Worm (Caenorhabditis elegans) whole organism, L4 larva: Measurements from ENCODE around the gene sdz-10.

ENCODE experiments used
- D1046.2 ChIP-seq: fragments of 200-800 bp; sonication (Bioruptor generic); IDR thresholded peaks from 2 replicates; pipeline ENCODE4 v1.3.6; 2022; ENCODE audit warnings: missing genetic modification characterization, missing compliant biosample characterization
- F26F4.8 ChIP-seq: fragments of 200-800 bp; sonication (Bioruptor generic); conservative IDR thresholded peaks from 2 replicates; pipeline ENCODE4 v1.3.6; 2022; ENCODE audit warnings: missing genetic modification characterization, missing compliant biosample characterization
- F44E2.7 ChIP-seq: fragments of 200-800 bp; sonication (Bioruptor generic); IDR thresholded peaks from 2 replicates; pipeline ENCODE4 v2.1.2; 2022; ENCODE audit warnings: missing genetic modification characterization, missing compliant biosample characterization
- F49E8.2 ChIP-seq: sonication (generic microtip); optimal IDR thresholded peaks from 2 replicates; lab custom pipeline; 2016; ENCODE audit warnings: missing compliant biosample characterization, mild to moderate bottlenecking, missing genetic modification characterization, borderline replicate concordance
- Y105C5A.15 ChIP-seq: fragments of 200-800 bp; sonication (Bioruptor generic); IDR thresholded peaks from 2 replicates; pipeline ENCODE4 v1.3.6; 2022; ENCODE audit warnings: missing genetic modification characterization, missing compliant biosample characterization
- Y48G9A.11 ChIP-seq: fragments of 200-800 bp; sonication (Bioruptor generic); IDR thresholded peaks from 2 replicates; pipeline ENCODE4 v1.3.6; 2022; ENCODE audit warnings: missing genetic modification reagents, missing genetic modification characterization, missing compliant biosample characterization
- ZK337.2 ChIP-seq: fragments of 200-800 bp; sonication (Bioruptor generic); IDR thresholded peaks from 2 replicates; pipeline ENCODE4 v1.3.6; 2022; ENCODE audit warnings: missing genetic modification reagents, missing genetic modification characterization, missing compliant biosample characterization
- aha-1 ChIP-seq: fragments of 150-350 bp; peaks from one replicate; lab custom pipeline; 2014; ENCODE audit warnings: missing biosample characterization, missing genetic modification characterization
- ama-1 ChIP-seq: fragments of 150-350 bp; optimal IDR thresholded peaks from 2 replicates; lab custom pipeline; 2014; ENCODE audit warnings: inconsistent platforms, mixed read lengths
- ceh-20 ChIP-seq: fragments of 200-800 bp; sonication (Bioruptor generic); IDR thresholded peaks from 2 replicates; pipeline ENCODE4 v1.3.6; 2022; ENCODE audit warnings: missing genetic modification reagents, missing genetic modification characterization, missing compliant biosample characterization
- ceh-44 ChIP-seq: fragments of 200-800 bp; sonication (Bioruptor generic); IDR thresholded peaks from 2 replicates; pipeline ENCODE4 v1.3.6; 2022; ENCODE audit warnings: missing genetic modification reagents, missing genetic modification characterization, missing compliant biosample characterization
- ceh-62 ChIP-seq: sonication (generic microtip); optimal IDR thresholded peaks from 2 replicates; lab custom pipeline; 2017; ENCODE audit warnings: missing biosample characterization, missing genetic modification characterization
- ctbp-1 ChIP-seq: fragments of 200-800 bp; sonication (Bioruptor generic); IDR thresholded peaks from 2 replicates; pipeline ENCODE4 v1.3.6; 2022; ENCODE audit warnings: missing genetic modification reagents, missing genetic modification characterization, missing compliant biosample characterization
- dmd-6 ChIP-seq: fragments of 200-800 bp; sonication (Bioruptor generic); IDR thresholded peaks from 2 replicates; pipeline ENCODE4 v1.3.6; 2022; ENCODE audit warnings: missing genetic modification reagents, missing genetic modification characterization, missing compliant biosample characterization
- dmd-9 ChIP-seq: fragments of 200-800 bp; sonication (Bioruptor generic); IDR thresholded peaks from 2 replicates; pipeline ENCODE4 v1.3.6; 2022; ENCODE audit warnings: missing genetic modification reagents, missing genetic modification characterization, missing compliant biosample characterization
- dpl-1 ChIP-seq: fragments of 150-350 bp; optimal IDR thresholded peaks from 2 replicates; lab custom pipeline; 2014; ENCODE audit warnings: missing biosample characterization, missing genetic modification reagents, missing genetic modification characterization
- dve-1 ChIP-seq: sonication (generic microtip); optimal IDR thresholded peaks from 2 replicates; lab custom pipeline; 2017; ENCODE audit warnings: antibody characterized with exemption, mild to moderate bottlenecking, missing genetic modification characterization, missing compliant biosample characterization; ENCODE audit not compliant: insufficient read depth
- egl-27 ChIP-seq: sonication (generic microtip); optimal IDR thresholded peaks from 3 replicates; lab custom pipeline; 2017; ENCODE audit warnings: missing biosample characterization, missing genetic modification reagents, missing genetic modification characterization
- fkh-10 ChIP-seq: fragments of 150-350 bp; optimal IDR thresholded peaks from 2 replicates; lab custom pipeline; 2014; ENCODE audit warnings: missing biosample characterization, missing genetic modification reagents, missing genetic modification characterization
- fos-1 ChIP-seq: fragments of 150-350 bp; optimal IDR thresholded peaks from 2 replicates; lab custom pipeline; 2014; ENCODE audit warnings: missing biosample characterization, missing genetic modification characterization
- hif-1 ChIP-seq, 2 experiments: sonication (generic microtip); optimal IDR thresholded peaks; 2 replicates each; lab custom pipeline; 2016 to 2017; ENCODE audit warnings: missing compliant biosample characterization in 2 of 2, missing genetic modification characterization in 2 of 2, missing genetic modification reagents in 2 of 2, missing genotype in 2 of 2, mild to moderate bottlenecking in 1 of 2
- hlh-11 ChIP-seq: fragments of 200-800 bp; sonication (Bioruptor generic); optimal IDR thresholded peaks from 2 replicates; lab custom pipeline; 2018; ENCODE audit warnings: mild to moderate bottlenecking, missing genetic modification characterization, missing compliant biosample characterization
- hmg-1.1 ChIP-seq: fragments of 200-800 bp; sonication (Bioruptor generic); IDR thresholded peaks from 2 replicates; pipeline ENCODE4 v1.3.6; 2022; ENCODE audit warnings: missing genetic modification reagents, missing genetic modification characterization, missing compliant biosample characterization
- lin-15B ChIP-seq: fragments of 150-350 bp; sonication (generic microtip); optimal IDR thresholded peaks from 3 replicates; lab custom pipeline; 2014; ENCODE audit warnings: missing biosample characterization, missing genetic modification characterization
- lin-38 ChIP-seq: fragments of 200-800 bp; sonication (Bioruptor generic); IDR thresholded peaks from 2 replicates; pipeline ENCODE4 v1.3.6; 2022; ENCODE audit warnings: missing genetic modification reagents, missing genetic modification characterization, missing compliant biosample characterization
- lsy-2 ChIP-seq, 2 experiments: fragments of 150-350 bp in 1 of 2; sonication (generic microtip) in 1 of 2; optimal IDR thresholded peaks; 2 replicates each; lab custom pipeline; 2014 to 2017; ENCODE audit warnings: missing biosample characterization in 2 of 2, missing genetic modification characterization in 2 of 2
- madf-5 ChIP-seq, 2 experiments: fragments of 200-800 bp; sonication (Bioruptor generic); IDR thresholded peaks; 2 replicates each; pipeline ENCODE4 v1.3.6; 2022; ENCODE audit warnings: missing compliant biosample characterization in 2 of 2, missing genetic modification characterization in 2 of 2
- mdl-1 ChIP-seq, 2 experiments: fragments of 150-350 bp in 1 of 2; sonication (generic microtip) in 1 of 2; optimal IDR thresholded peaks; 2 replicates each; lab custom pipeline; 2014 to 2017; ENCODE audit warnings: missing biosample characterization in 2 of 2, missing genetic modification characterization in 2 of 2
- mes-2 ChIP-seq: sonication (generic microtip); optimal IDR thresholded peaks from 2 replicates; lab custom pipeline; 2016; ENCODE audit warnings: missing genotype, mild to moderate bottlenecking, missing genetic modification characterization, missing compliant biosample characterization; ENCODE audit not compliant: poor library complexity, severe bottlenecking
- nhr-10 ChIP-seq: fragments of 150-350 bp; optimal IDR thresholded peaks from 2 replicates; lab custom pipeline; 2014; ENCODE audit warnings: missing biosample characterization, missing genetic modification characterization
- nhr-11 ChIP-seq: fragments of 150-350 bp; optimal IDR thresholded peaks from 2 replicates; lab custom pipeline; 2014; ENCODE audit warnings: missing biosample characterization, missing genetic modification characterization
- nhr-111 ChIP-seq: fragments of 200-800 bp; sonication (Bioruptor generic); optimal IDR thresholded peaks from 2 replicates; lab custom pipeline; 2018; ENCODE audit warnings: mild to moderate bottlenecking, missing genetic modification characterization, missing compliant biosample characterization
- nhr-28 ChIP-seq: fragments of 150-350 bp; optimal IDR thresholded peaks from 2 replicates; lab custom pipeline; 2014; ENCODE audit warnings: missing biosample characterization, missing genetic modification characterization
- nhr-6 ChIP-seq: fragments of 150-350 bp; optimal IDR thresholded peaks from 2 replicates; lab custom pipeline; 2014; ENCODE audit warnings: missing biosample characterization, missing genetic modification characterization
- pha-4 ChIP-seq, 2 experiments: fragments of 150-350 bp in 1 of 2; fragments of 200-800 bp in 1 of 2; sonication (Bioruptor generic) in 1 of 2; IDR thresholded peaks in 1 of 2; optimal IDR thresholded peaks in 1 of 2; 2 replicates each; pipeline versions ENCODE4 v1.3.6 to Lab custom; 2014 to 2022; ENCODE audit warnings: missing genetic modification characterization in 2 of 2, missing genetic modification reagents in 2 of 2, missing biosample characterization in 1 of 2, missing compliant biosample characterization in 1 of 2
- rbr-2 ChIP-seq: sonication (generic microtip); optimal IDR thresholded peaks from 2 replicates; lab custom pipeline; 2016; ENCODE audit warnings: missing genotype, missing genetic modification characterization, missing compliant biosample characterization
- snpc-4 ChIP-seq: fragments of 150-350 bp; optimal IDR thresholded peaks from 2 replicates; lab custom pipeline; 2014; ENCODE audit warnings: missing biosample characterization, missing genetic modification characterization
- spr-1 ChIP-seq: sonication (generic microtip); optimal IDR thresholded peaks from 2 replicates; lab custom pipeline; 2016; ENCODE audit warnings: mild to moderate bottlenecking, missing genetic modification characterization, missing compliant biosample characterization
- tra-1 ChIP-seq: fragments of 200-800 bp; sonication (Bioruptor generic); IDR thresholded peaks from 2 replicates; pipeline ENCODE4 v1.3.6; 2022; ENCODE audit warnings: missing genetic modification reagents, missing genetic modification characterization, missing compliant biosample characterization
- unc-130 ChIP-seq: sonication (generic microtip); optimal IDR thresholded peaks from 2 replicates; lab custom pipeline; 2016; ENCODE audit warnings: missing genetic modification reagents, missing genetic modification characterization, missing compliant biosample characterization
- unc-39 ChIP-seq: sonication (generic microtip); optimal IDR thresholded peaks from 2 replicates; lab custom pipeline; 2017; ENCODE audit warnings: missing biosample characterization, missing genetic modification characterization
- unc-62 ChIP-seq, 3 experiments: fragments of 150-350 bp in 1 of 3; sonication (generic microtip); optimal IDR thresholded peaks in 2 of 3; peaks in 1 of 3; 1 replicate in 1 of 3; 2 replicates in 2 of 3; lab custom pipeline; 2014 to 2017; ENCODE audit warnings: missing biosample characterization in 3 of 3, missing genetic modification characterization in 3 of 3, missing genetic modification reagents in 3 of 3, missing genotype in 1 of 3
- zip-11 ChIP-seq: fragments of 200-800 bp; sonication (Bioruptor generic); IDR thresholded peaks from 2 replicates; pipeline ENCODE4 v1.3.6; 2022; ENCODE audit warnings: missing genetic modification characterization, missing compliant biosample characterization

sdz-10 gene

DNA sequence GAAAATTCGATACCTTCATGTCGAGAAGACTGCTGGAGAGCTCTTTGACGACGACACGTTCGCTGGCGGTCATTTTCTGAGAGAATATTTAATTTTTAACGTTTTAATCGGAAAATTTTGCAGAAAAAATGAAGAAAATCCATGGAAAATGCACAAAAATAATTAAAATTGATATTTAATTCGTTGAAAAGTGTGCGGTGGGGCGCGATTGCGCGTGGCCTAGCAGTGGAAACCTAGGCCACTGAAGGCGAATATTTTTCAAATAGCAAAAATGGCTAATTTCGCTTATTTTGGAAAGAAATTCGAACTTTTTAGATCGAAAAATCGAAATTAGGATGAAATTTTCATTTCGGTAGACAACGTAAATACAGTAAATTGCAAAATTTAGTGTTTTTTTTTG lies 19.5 kb downstream of the sdz-10 start, which contains the start of gene F29A7.6:
F29A7.6 (minus strand) TSS at position 76 of the 400 bp plus-strand sequence.
- TF ChIP-seq unc-130 (peak; percentile 69), dmd-9 (0 out of 2 replicates have a peak, but pooled peaks have one; percentile 26), madf-5 (GFP tag; IDR thresholded peaks at IDR 0.05; lab: Robert Waterston, UW) (no peak), rbr-2 (tag; lab: Kevin White, UChicago) (peak; percentile 49), F26F4.8 (GFP tag; lab: Robert Waterston, UW) (no peak), nhr-6 (tag; lab: Kevin White, UChicago) (peak; percentile 3), Y48G9A.11 (GFP tag; lab: Robert Waterston, UW) (no peak), dve-1 (tag; lab: Kevin White, UChicago) (no peak), pha-4 (GFP tag; IDR thresholded peaks at IDR 0.05; lab: Robert Waterston, UW) (no peak), pha-4 (tag; optimal IDR thresholded peaks at IDR 0.05; lab: Kevin White, UChicago) (no peak), nhr-10 (tag; lab: Kevin White, UChicago) (no peak), zip-11 (GFP tag; lab: Robert Waterston, UW) (no peak), mes-2 (tag; lab: Kevin White, UChicago) (peak; percentile 97), nhr-111 (GFP tag; lab: Kevin White, UChicago) (no peak), lin-38 (GFP tag; lab: Robert Waterston, UW) (peak; percentile 98), ctbp-1 (GFP tag; lab: Robert Waterston, UW) (no peak), ceh-20 (GFP tag; lab: Robert Waterston, UW) (no peak), mdl-1 (tag; optimal IDR thresholded peaks at IDR 0.05; lab: Kevin White, UChicago) (no peak), F44E2.7 (GFP tag; lab: Robert Waterston, UW) (no peak), tra-1 (GFP tag; lab: Robert Waterston, UW) (0 out of 2 replicates have a peak, but pooled peaks have one; percentile 6), snpc-4 (tag; lab: Kevin White, UChicago) (no peak), ZK337.2 (GFP tag; lab: Robert Waterston, UW) (peak; percentile 67; the same call in 1 of the 2 replicates), nhr-28 (peak; percentile 12), D1046.2 (GFP tag; lab: Robert Waterston, UW) (no peak), fkh-10 (no peak), dpl-1 (GFP tag; lab: Kevin White, UChicago) (peak; percentile 56), fos-1 (tag; lab: Kevin White, UChicago) (no peak), lin-15B (tag; lab: Kevin White, UChicago) (no peak), ceh-44 (GFP tag; lab: Robert Waterston, UW) (no peak), ama-1 (lab: Kevin White, UChicago) (no peak), lsy-2 (tag; optimal IDR thresholded peaks at IDR 0.05; lab: Kevin White, UChicago) (no peak), aha-1 (tag; lab: Kevin White, UChicago) (no peak), unc-62 (GFP tag; optimal IDR thresholded peaks at IDR 0.05 in 1 of 2; lab: Kevin White, UChicago) (no peak), unc-62 (tag; optimal IDR thresholded peaks at IDR 0.05; lab: Kevin White, UChicago) (no peak), unc-39 (no peak), hlh-11 (tag; lab: Kevin White, UChicago) (peak; percentile 25), Y105C5A.15 (no peak), hmg-1.1 (GFP tag; lab: Robert Waterston, UW) (no peak), dmd-6 (peak; percentile 50; the same call in 1 of the 2 replicates), ceh-62 (tag; lab: Kevin White, UChicago) (no peak), hif-1 (tag; optimal IDR thresholded peaks at IDR 0.05; lab: Kevin White, UChicago) (peak in 1 of 2 experiments; percentile 80), F49E8.2 (tag; lab: Kevin White, UChicago) (peak; percentile 10), egl-27 (tag; lab: Kevin White, UChicago) (no peak), nhr-11 (tag; lab: Kevin White, UChicago) (peak; percentile 10), spr-1 (tag; lab: Kevin White, UChicago) (no peak)
- TF ChIP-seq, all 104 proteins: peak for 15
